Worm (Caenorhabditis elegans): ENCODE data around the gene sre-51.

sre-51 gene

DNA sequence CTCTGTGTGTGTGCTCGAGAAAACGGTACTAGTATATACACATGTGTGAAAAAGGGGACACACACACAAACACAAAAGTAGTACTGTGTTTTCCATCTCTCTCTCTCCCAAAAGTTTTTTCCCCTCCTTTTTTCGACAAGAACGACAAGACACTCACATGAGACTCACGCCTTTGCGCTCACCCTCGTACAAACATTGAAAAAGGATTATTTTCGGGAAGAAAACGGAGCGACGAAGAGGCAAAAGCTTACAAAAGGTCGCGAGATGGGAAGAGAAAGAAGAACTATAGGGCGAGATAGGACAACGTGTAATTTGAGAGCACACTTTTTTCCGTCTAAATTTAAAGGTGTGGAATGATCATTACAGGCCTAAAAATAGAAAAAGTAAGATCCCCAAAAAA lies 38.2 kb downstream of the sre-51 start:
- no peak for TF ChIP-seq unc-62 (GFP tag; optimal IDR thresholded peaks at IDR 0.05)

DNA sequence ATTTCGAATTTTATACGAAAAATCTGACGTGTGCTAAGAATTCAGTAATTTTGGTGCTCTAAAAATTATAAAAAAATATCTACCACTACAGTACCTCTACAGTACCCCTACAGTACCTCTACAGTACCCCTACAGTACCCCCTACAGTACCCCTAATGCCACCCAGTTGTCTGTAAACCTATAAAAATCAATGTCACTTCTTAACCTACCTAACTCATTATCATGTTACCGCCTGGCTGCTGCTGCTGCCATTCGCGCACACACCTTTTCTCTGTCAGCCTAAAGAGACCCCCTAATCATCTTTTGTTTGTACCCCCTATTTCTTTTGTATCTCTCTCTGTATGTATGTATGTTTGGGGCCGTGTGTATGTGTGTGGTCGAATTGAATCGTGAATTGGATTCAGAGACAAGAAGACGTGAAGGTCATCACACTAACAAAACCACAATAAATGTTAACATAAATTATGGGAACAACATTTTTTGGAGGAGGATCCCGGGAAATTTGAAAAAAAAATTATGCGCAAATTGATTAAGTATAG lies 39.1 kb downstream of the sre-51 start:
- no peak for TF ChIP-seq unc-62 (GFP tag; optimal IDR thresholded peaks at IDR 0.05)

DNA sequence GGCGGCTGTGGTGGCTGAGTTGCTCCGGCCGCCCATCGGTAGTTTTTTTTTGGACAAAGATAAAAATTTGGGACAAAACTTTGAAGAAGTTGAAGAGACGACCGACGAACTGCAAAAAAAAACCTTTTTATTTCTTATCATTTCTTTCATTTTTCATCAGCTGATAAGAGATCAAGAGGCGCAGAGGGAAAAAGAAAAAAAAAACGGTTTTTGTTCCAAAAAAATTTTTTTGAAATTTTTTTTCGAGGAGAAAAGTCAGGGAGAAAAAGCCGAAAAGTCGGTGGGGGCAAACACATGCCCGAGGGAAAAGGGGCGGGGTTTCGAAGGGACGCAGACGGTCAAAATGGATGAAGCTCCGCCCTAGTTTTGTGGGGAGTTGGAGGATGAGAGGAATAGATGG lies 40.5 kb downstream of the sre-51 start, which contains the start of gene ras-1:
TSS of gene ras-1 (minus strand) at position 129 of the 400 bp plus-strand sequence.
- no peak for TF ChIP-seq unc-62 (GFP tag; optimal IDR thresholded peaks at IDR 0.05)

DNA sequence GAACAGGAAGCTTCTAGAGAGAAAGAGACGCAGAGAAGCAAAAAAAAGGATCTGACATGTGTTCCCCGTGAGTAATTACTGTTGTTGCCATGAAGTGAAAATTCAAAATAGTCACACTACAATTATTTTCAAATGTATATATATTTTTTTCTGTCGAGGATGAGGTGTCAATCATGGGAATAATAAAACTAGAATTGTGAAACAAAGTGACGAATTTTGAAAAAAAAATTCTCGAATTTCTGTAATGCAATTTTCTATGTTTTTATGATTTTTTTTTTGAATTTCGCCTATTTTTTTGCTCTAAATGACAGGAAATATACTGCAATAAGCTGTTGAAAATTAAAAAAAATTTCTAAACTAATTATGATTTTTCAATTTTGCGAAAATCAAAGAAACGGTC lies 41.4 kb downstream of the sre-51 start:
- no peak for TF ChIP-seq unc-62 (GFP tag; optimal IDR thresholded peaks at IDR 0.05)

DNA sequence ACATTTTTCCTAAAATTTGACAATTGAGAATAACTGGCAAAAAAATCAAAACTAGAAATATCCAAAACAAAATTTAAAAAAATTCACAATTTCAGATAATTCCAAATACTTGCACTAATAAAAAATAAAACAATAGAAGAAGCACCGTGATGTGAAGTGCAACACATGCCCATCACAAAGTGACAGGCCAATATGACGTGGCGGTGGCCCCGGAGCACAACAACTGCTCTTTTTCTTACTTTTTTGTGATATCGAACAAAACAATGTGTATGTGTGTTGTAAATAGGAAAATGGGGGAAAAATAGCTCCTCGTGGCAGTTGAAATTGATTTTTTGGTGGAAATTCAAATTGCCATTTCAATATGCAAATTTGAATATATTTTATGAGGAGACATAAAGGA lies 42.2 kb downstream of the sre-51 start:
- TF ChIP-seq unc-62 (GFP tag; optimal IDR thresholded peaks at IDR 0.05) = no peak

DNA sequence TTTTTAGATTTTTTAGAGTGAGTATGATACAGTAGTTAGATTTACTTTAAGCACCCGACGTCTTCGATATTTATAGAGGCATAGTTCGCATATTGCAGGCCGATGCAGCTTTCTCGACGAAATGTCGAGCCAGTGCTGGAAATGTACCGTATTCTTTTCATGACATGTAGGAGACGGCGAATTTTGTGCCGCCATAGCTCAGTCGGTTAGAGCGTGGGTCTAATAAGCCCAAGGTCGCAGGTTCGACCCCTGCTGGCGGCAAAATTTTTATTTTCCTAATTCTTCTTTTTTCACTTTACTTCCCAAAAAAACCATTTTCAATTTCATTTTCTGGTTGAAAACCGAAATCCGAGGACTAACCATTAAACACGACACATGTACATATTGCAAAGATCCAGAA lies 50.6 kb downstream of the sre-51 start:
- TF ChIP-seq unc-62 (GFP tag; optimal IDR thresholded peaks at IDR 0.05) = no peak
